Worm (Caenorhabditis elegans): ENCODE results near the gene pgp-8.

DNA sequence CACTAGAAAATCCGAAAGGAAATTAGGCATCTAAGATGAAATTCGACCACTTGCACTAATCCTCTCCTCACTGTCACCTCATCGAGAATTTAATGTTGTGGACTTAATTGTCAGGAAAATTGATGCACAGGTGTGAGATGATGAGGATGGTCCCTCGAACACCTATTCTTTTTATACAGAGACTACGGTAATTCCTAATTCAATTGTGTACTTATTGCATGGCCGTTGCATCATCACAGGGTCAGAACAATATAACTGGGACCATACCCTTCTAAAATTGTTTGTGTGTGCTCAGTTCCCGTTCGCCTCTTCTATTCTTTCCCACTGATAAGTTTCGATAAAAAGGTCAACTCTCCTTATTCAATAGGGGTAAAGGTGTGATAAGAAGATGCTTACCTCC lies 20.1 kb downstream of the pgp-8 start:
- TF ChIP-seq jun-1 (tag; optimal IDR thresholded peaks at IDR 0.05) = no peak
- no peak for TF ChIP-seq D1046.2 (GFP tag; IDR thresholded peaks at IDR 0.05)
- TF ChIP-seq Y5F2A.4 (GFP tag; optimal IDR thresholded peaks at IDR 0.05) = no peak
- TF ChIP-seq mdl-1 (tag; optimal IDR thresholded peaks at IDR 0.05) = no peak
- TF ChIP-seq nhr-11 (tag; optimal IDR thresholded peaks at IDR 0.05) = no peak
- TF ChIP-seq snpc-4 (tag; optimal IDR thresholded peaks at IDR 0.05) = no peak
- TF ChIP-seq nhr-76 (tag; optimal IDR thresholded peaks at IDR 0.05) = no peak
- no peak for TF ChIP-seq mxl-3 (GFP tag; optimal IDR thresholded peaks at IDR 0.05)
- no peak for TF ChIP-seq fos-1 (tag; optimal IDR thresholded peaks at IDR 0.05)
- TF ChIP-seq ceh-28 (tag; optimal IDR thresholded peaks at IDR 0.05) = no peak

Measured in whole organism, L4 larva.